Worm (Caenorhabditis elegans) whole organism, L4 larva: ENCODE measurements around the gene F09B9.4.

ENCODE experiments used
- F49E8.2 ChIP-seq: sonication (generic microtip); optimal IDR thresholded peaks from 2 replicates; lab custom pipeline; 2016; ENCODE audit warnings: missing compliant biosample characterization, mild to moderate bottlenecking, missing genetic modification characterization, borderline replicate concordance
- T20F7.1 ChIP-seq: fragments of 200-800 bp; sonication (Bioruptor generic); optimal IDR thresholded peaks from 2 replicates; lab custom pipeline; 2018; ENCODE audit warnings: mild to moderate bottlenecking, missing genetic modification characterization, missing compliant biosample characterization
- T26A8.4 ChIP-seq: fragments of 200-800 bp; sonication (Bioruptor generic); IDR thresholded peaks from 2 replicates; pipeline ENCODE4 v1.3.6; 2022; ENCODE audit warnings: missing genetic modification characterization, missing compliant biosample characterization
- Y105C5A.15 ChIP-seq: fragments of 200-800 bp; sonication (Bioruptor generic); IDR thresholded peaks from 2 replicates; pipeline ENCODE4 v1.3.6; 2022; ENCODE audit warnings: missing genetic modification characterization, missing compliant biosample characterization
- Y48G9A.11 ChIP-seq: fragments of 200-800 bp; sonication (Bioruptor generic); IDR thresholded peaks from 2 replicates; pipeline ENCODE4 v1.3.6; 2022; ENCODE audit warnings: missing genetic modification reagents, missing genetic modification characterization, missing compliant biosample characterization
- Y75B8A.6 ChIP-seq: fragments of 200-800 bp; sonication (Bioruptor generic); IDR thresholded peaks from 2 replicates; pipeline ENCODE4 v1.3.6; 2022; ENCODE audit warnings: missing genetic modification reagents, missing genetic modification characterization, missing compliant biosample characterization
- ZK337.2 ChIP-seq: fragments of 200-800 bp; sonication (Bioruptor generic); IDR thresholded peaks from 2 replicates; pipeline ENCODE4 v1.3.6; 2022; ENCODE audit warnings: missing genetic modification reagents, missing genetic modification characterization, missing compliant biosample characterization
- ama-1 ChIP-seq: fragments of 150-350 bp; optimal IDR thresholded peaks from 2 replicates; lab custom pipeline; 2014; ENCODE audit warnings: inconsistent platforms, mixed read lengths
- arid-1 ChIP-seq: fragments of 200-800 bp; sonication (Bioruptor generic); conservative IDR thresholded peaks from 2 replicates; pipeline ENCODE4 v1.3.6; 2022; ENCODE audit warnings: missing genetic modification reagents, missing genetic modification characterization, missing compliant biosample characterization
- ceh-20 ChIP-seq: fragments of 200-800 bp; sonication (Bioruptor generic); IDR thresholded peaks from 2 replicates; pipeline ENCODE4 v1.3.6; 2022; ENCODE audit warnings: missing genetic modification reagents, missing genetic modification characterization, missing compliant biosample characterization
- ceh-28 ChIP-seq: fragments of 150-350 bp; optimal IDR thresholded peaks from 2 replicates; lab custom pipeline; 2014; ENCODE audit warnings: missing biosample characterization, missing genetic modification reagents, missing genetic modification characterization
- ceh-32 ChIP-seq: sonication (generic microtip); optimal IDR thresholded peaks from 2 replicates; lab custom pipeline; 2016; ENCODE audit warnings: mild to moderate bottlenecking, missing genetic modification characterization, missing compliant biosample characterization; ENCODE audit not compliant: poor library complexity
- ctbp-1 ChIP-seq: fragments of 200-800 bp; sonication (Bioruptor generic); IDR thresholded peaks from 2 replicates; pipeline ENCODE4 v1.3.6; 2022; ENCODE audit warnings: missing genetic modification reagents, missing genetic modification characterization, missing compliant biosample characterization
- daf-16 ChIP-seq, 3 experiments: sonication (generic microtip); optimal IDR thresholded peaks; 2 replicates each; lab custom pipeline; 2016 to 2017; ENCODE audit warnings: missing genetic modification characterization in 3 of 3, missing genetic modification reagents in 3 of 3, mild to moderate bottlenecking in 2 of 3, missing compliant biosample characterization in 2 of 3, missing biosample characterization in 1 of 3, moderate library complexity in 1 of 3
- daf-19 ChIP-seq: fragments of 200-800 bp; sonication (Bioruptor generic); conservative IDR thresholded peaks from 2 replicates; pipeline ENCODE4 v1.3.6; 2022; ENCODE audit warnings: missing genetic modification characterization, missing compliant biosample characterization
- dmd-6 ChIP-seq: fragments of 200-800 bp; sonication (Bioruptor generic); IDR thresholded peaks from 2 replicates; pipeline ENCODE4 v1.3.6; 2022; ENCODE audit warnings: missing genetic modification reagents, missing genetic modification characterization, missing compliant biosample characterization
- dpl-1 ChIP-seq: fragments of 150-350 bp; optimal IDR thresholded peaks from 2 replicates; lab custom pipeline; 2014; ENCODE audit warnings: missing biosample characterization, missing genetic modification reagents, missing genetic modification characterization
- dve-1 ChIP-seq: sonication (generic microtip); optimal IDR thresholded peaks from 2 replicates; lab custom pipeline; 2017; ENCODE audit warnings: antibody characterized with exemption, mild to moderate bottlenecking, missing genetic modification characterization, missing compliant biosample characterization; ENCODE audit not compliant: insufficient read depth
- fkh-10 ChIP-seq: fragments of 150-350 bp; optimal IDR thresholded peaks from 2 replicates; lab custom pipeline; 2014; ENCODE audit warnings: missing biosample characterization, missing genetic modification reagents, missing genetic modification characterization
- fos-1 ChIP-seq: fragments of 150-350 bp; optimal IDR thresholded peaks from 2 replicates; lab custom pipeline; 2014; ENCODE audit warnings: missing biosample characterization, missing genetic modification characterization
- gei-8 ChIP-seq: fragments of 200-800 bp; sonication (Bioruptor generic); optimal IDR thresholded peaks from 2 replicates; lab custom pipeline; 2018; ENCODE audit warnings: mild to moderate bottlenecking, missing genetic modification characterization, missing compliant biosample characterization
- hlh-11 ChIP-seq: fragments of 200-800 bp; sonication (Bioruptor generic); optimal IDR thresholded peaks from 2 replicates; lab custom pipeline; 2018; ENCODE audit warnings: mild to moderate bottlenecking, missing genetic modification characterization, missing compliant biosample characterization
- hmg-1.1 ChIP-seq: fragments of 200-800 bp; sonication (Bioruptor generic); IDR thresholded peaks from 2 replicates; pipeline ENCODE4 v1.3.6; 2022; ENCODE audit warnings: missing genetic modification reagents, missing genetic modification characterization, missing compliant biosample characterization
- lin-13 ChIP-seq: fragments of 150-350 bp; optimal IDR thresholded peaks from 2 replicates; lab custom pipeline; 2014; ENCODE audit warnings: missing biosample characterization, missing genetic modification reagents, missing genetic modification characterization
- lin-15B ChIP-seq: fragments of 150-350 bp; sonication (generic microtip); optimal IDR thresholded peaks from 3 replicates; lab custom pipeline; 2014; ENCODE audit warnings: missing biosample characterization, missing genetic modification characterization
- lin-38 ChIP-seq: fragments of 200-800 bp; sonication (Bioruptor generic); IDR thresholded peaks from 2 replicates; pipeline ENCODE4 v1.3.6; 2022; ENCODE audit warnings: missing genetic modification reagents, missing genetic modification characterization, missing compliant biosample characterization
- lin-39 ChIP-seq: fragments of 150-350 bp; optimal IDR thresholded peaks from 2 replicates; lab custom pipeline; 2014; ENCODE audit warnings: missing biosample characterization, missing genetic modification reagents, missing genetic modification characterization
- lir-3 ChIP-seq: sonication (generic microtip); optimal IDR thresholded peaks from 2 replicates; lab custom pipeline; 2016; ENCODE audit warnings: mild to moderate bottlenecking, missing genetic modification characterization, missing compliant biosample characterization
- lsy-2 ChIP-seq, 2 experiments: fragments of 150-350 bp in 1 of 2; sonication (generic microtip) in 1 of 2; optimal IDR thresholded peaks; 2 replicates each; lab custom pipeline; 2014 to 2017; ENCODE audit warnings: missing biosample characterization in 2 of 2, missing genetic modification characterization in 2 of 2
- madf-5 ChIP-seq, 2 experiments: fragments of 200-800 bp; sonication (Bioruptor generic); IDR thresholded peaks; 2 replicates each; pipeline ENCODE4 v1.3.6; 2022; ENCODE audit warnings: missing compliant biosample characterization in 2 of 2, missing genetic modification characterization in 2 of 2
- mdl-1 ChIP-seq, 2 experiments: fragments of 150-350 bp in 1 of 2; sonication (generic microtip) in 1 of 2; optimal IDR thresholded peaks; 2 replicates each; lab custom pipeline; 2014 to 2017; ENCODE audit warnings: missing biosample characterization in 2 of 2, missing genetic modification characterization in 2 of 2
- mes-2 ChIP-seq: sonication (generic microtip); optimal IDR thresholded peaks from 2 replicates; lab custom pipeline; 2016; ENCODE audit warnings: missing genotype, mild to moderate bottlenecking, missing genetic modification characterization, missing compliant biosample characterization; ENCODE audit not compliant: poor library complexity, severe bottlenecking
- mxl-2 ChIP-seq: fragments of 200-800 bp; sonication (Bioruptor generic); conservative IDR thresholded peaks from 2 replicates; pipeline ENCODE4 v1.3.6; 2022; ENCODE audit warnings: missing genetic modification reagents, missing genetic modification characterization, missing compliant biosample characterization
- nhr-10 ChIP-seq: fragments of 150-350 bp; optimal IDR thresholded peaks from 2 replicates; lab custom pipeline; 2014; ENCODE audit warnings: missing biosample characterization, missing genetic modification characterization
- nhr-102 ChIP-seq: sonication (generic microtip); optimal IDR thresholded peaks from 2 replicates; lab custom pipeline; 2016; ENCODE audit warnings: mild to moderate bottlenecking, missing genetic modification characterization, moderate library complexity, missing compliant biosample characterization
- nhr-42 ChIP-seq: fragments of 200-800 bp; sonication (Bioruptor generic); IDR thresholded peaks from 2 replicates; pipeline ENCODE4 v1.3.6; 2022; ENCODE audit warnings: missing genetic modification characterization, missing compliant biosample characterization
- nhr-48 ChIP-seq: sonication (generic microtip); optimal IDR thresholded peaks from 2 replicates; lab custom pipeline; 2016; ENCODE audit warnings: mild to moderate bottlenecking, missing genetic modification characterization, missing compliant biosample characterization
- nhr-6 ChIP-seq: fragments of 150-350 bp; optimal IDR thresholded peaks from 2 replicates; lab custom pipeline; 2014; ENCODE audit warnings: missing biosample characterization, missing genetic modification characterization
- nhr-77 ChIP-seq: fragments of 150-350 bp; optimal IDR thresholded peaks from 2 replicates; lab custom pipeline; 2014; ENCODE audit warnings: missing biosample characterization, missing genetic modification characterization
- set-16 ChIP-seq: fragments of 200-800 bp; sonication (Bioruptor generic); IDR thresholded peaks from 2 replicates; pipeline ENCODE4 v1.3.6; 2022; ENCODE audit warnings: missing genetic modification reagents, missing genetic modification characterization, missing compliant biosample characterization
- spr-1 ChIP-seq: sonication (generic microtip); optimal IDR thresholded peaks from 2 replicates; lab custom pipeline; 2016; ENCODE audit warnings: mild to moderate bottlenecking, missing genetic modification characterization, missing compliant biosample characterization
- tra-1 ChIP-seq: fragments of 200-800 bp; sonication (Bioruptor generic); IDR thresholded peaks from 2 replicates; pipeline ENCODE4 v1.3.6; 2022; ENCODE audit warnings: missing genetic modification reagents, missing genetic modification characterization, missing compliant biosample characterization
- unc-62 ChIP-seq, 3 experiments: fragments of 150-350 bp in 1 of 3; sonication (generic microtip); optimal IDR thresholded peaks in 2 of 3; peaks in 1 of 3; 1 replicate in 1 of 3; 2 replicates in 2 of 3; lab custom pipeline; 2014 to 2017; ENCODE audit warnings: missing biosample characterization in 3 of 3, missing genetic modification characterization in 3 of 3, missing genetic modification reagents in 3 of 3, missing genotype in 1 of 3
- vab-7 ChIP-seq: fragments of 200-800 bp; sonication (Bioruptor generic); IDR thresholded peaks from 2 replicates; pipeline ENCODE4 v1.3.6; 2022; ENCODE audit warnings: missing genetic modification reagents, missing genetic modification characterization, missing compliant biosample characterization
- zfp-2 ChIP-seq: sonication (generic microtip); optimal IDR thresholded peaks from 2 replicates; lab custom pipeline; 2016; ENCODE audit warnings: mild to moderate bottlenecking, missing genetic modification characterization, missing compliant biosample characterization
- zfp-3 ChIP-seq: fragments of 200-800 bp; sonication (Bioruptor generic); conservative IDR thresholded peaks from 2 replicates; pipeline ENCODE4 v1.3.6; 2022; ENCODE audit warnings: missing genetic modification reagents, missing genetic modification characterization, missing compliant biosample characterization
- zip-11 ChIP-seq: fragments of 200-800 bp; sonication (Bioruptor generic); IDR thresholded peaks from 2 replicates; pipeline ENCODE4 v1.3.6; 2022; ENCODE audit warnings: missing genetic modification characterization, missing compliant biosample characterization
- zip-2 ChIP-seq: fragments of 150-350 bp; optimal IDR thresholded peaks from 2 replicates; lab custom pipeline; 2014; ENCODE audit warnings: missing biosample characterization, missing genetic modification characterization
- ztf-11 ChIP-seq: fragments of 150-350 bp; optimal IDR thresholded peaks from 2 replicates; lab custom pipeline; 2014; ENCODE audit warnings: missing biosample characterization, missing genetic modification characterization

Gene F09B9.4

DNA sequence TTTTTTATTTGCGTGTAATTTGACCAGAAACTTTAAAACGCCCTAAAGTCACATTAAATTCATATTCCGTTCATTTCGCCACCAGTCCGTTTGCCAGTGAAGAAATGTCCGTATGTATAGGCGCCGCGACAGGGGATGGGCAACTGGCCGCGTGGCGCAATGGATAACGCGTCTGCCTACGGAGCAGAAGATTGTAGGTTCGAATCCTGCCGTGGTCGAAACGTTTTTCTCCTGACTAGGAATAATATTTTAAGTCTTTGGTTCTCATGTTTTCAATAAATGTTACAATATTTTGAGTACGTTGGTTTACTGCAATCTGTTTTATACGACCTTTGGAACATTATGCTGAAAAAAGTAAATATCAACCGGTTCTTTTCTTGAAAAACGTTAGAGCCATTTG is 15.4 kb upstream of the F09B9.4 start (continued):
- TF ChIP-seq zfp-2 (tag; lab: Kevin White, UChicago) (peak; percentile 15), dve-1 (peak; percentile 65), madf-5 (GFP tag; IDR thresholded peaks at IDR 0.05; lab: Robert Waterston, UW) (peak; percentile 19 to 34; a peak in 1 of 4 replicates), ama-1 (lab: Kevin White, UChicago) (no peak), mes-2 (tag; lab: Kevin White, UChicago) (peak; percentile 79), T20F7.1 (no peak), ztf-11 (tag; lab: Kevin White, UChicago) (no peak), zip-2 (no peak), F49E8.2 (tag; lab: Kevin White, UChicago) (peak; percentile 30), unc-62 (GFP tag; optimal IDR thresholded peaks at IDR 0.05 in 1 of 2; lab: Kevin White, UChicago) (peak in 1 of 2 experiments; percentile 67), unc-62 (tag; optimal IDR thresholded peaks at IDR 0.05; lab: Kevin White, UChicago) (no peak), hmg-1.1 (GFP tag; lab: Robert Waterston, UW) (peak; percentile 84), vab-7 (peak; percentile 85), nhr-10 (no peak), lir-3 (tag; lab: Kevin White, UChicago) (peak; percentile 85), mdl-1 (tag; optimal IDR thresholded peaks at IDR 0.05; lab: Kevin White, UChicago) (no peak), gei-8 (peak; percentile 72), nhr-42 (GFP tag; lab: Robert Waterston, UW) (peak; percentile 68; the same call in 1 of the 2 replicates), nhr-102 (tag; lab: Kevin White, UChicago) (peak; percentile 79), lin-39 (no peak), hlh-11 (tag; lab: Kevin White, UChicago) (peak; percentile 59), ZK337.2 (GFP tag; lab: Robert Waterston, UW) (peak; percentile 80), nhr-77 (tag; lab: Kevin White, UChicago) (no peak), fkh-10 (peak; percentile 25), ceh-28 (tag; lab: Kevin White, UChicago) (no peak), spr-1 (tag; lab: Kevin White, UChicago) (peak; percentile 67), daf-16 (GFP tag; optimal IDR thresholded peaks at IDR 0.05; lab: Kevin White, UChicago) (peak; percentile 65 to 87), daf-16 (tag; optimal IDR thresholded peaks at IDR 0.05; lab: Kevin White, UChicago) (peak; percentile 49), fos-1 (tag; lab: Kevin White, UChicago) (no peak), tra-1 (GFP tag; lab: Robert Waterston, UW) (peak; percentile 84), ctbp-1 (GFP tag; lab: Robert Waterston, UW) (peak; percentile 77; the same call in 1 of the 2 replicates), Y75B8A.6 (GFP tag; lab: Robert Waterston, UW) (peak; percentile 74), lin-38 (GFP tag; lab: Robert Waterston, UW) (peak; percentile 77), daf-19 (peak; percentile 93), T26A8.4 (GFP tag; lab: Robert Waterston, UW) (peak; percentile 84), dpl-1 (GFP tag; lab: Kevin White, UChicago) (peak; percentile 17), nhr-6 (tag; lab: Kevin White, UChicago) (peak; percentile 5), Y105C5A.15 (GFP tag; lab: Robert Waterston, UW) (peak; percentile 79; the same call in 1 of the 2 replicates), ceh-32 (tag; lab: Kevin White, UChicago) (peak; percentile 58), Y48G9A.11 (no peak; the same call in 1 of the 2 replicates), zip-11 (GFP tag; lab: Robert Waterston, UW) (no peak)

DNA sequence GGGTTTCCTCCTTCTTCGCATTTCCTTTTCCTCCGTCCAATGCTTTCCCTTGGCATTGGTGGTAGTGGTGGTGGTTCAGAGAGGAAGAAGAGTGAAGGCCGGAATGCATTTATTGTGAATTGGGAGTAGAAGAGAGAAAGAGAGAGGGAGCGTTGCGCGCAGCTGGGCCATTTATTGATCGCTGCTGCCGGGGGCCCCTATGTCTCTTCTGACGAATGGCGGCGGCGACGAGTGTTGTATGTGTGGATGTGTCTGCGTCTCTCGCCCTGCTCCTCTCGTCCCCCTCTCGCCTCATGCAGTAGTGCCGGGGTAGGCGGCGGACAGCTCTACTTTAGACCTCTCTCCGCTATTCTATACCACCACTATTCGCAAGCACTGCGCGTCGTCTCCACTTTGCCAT is 13.8 kb upstream of the F09B9.4 start, which contains the start of gene unc-115:
Gene unc-115 (plus strand): TSS at position 301 of the 400 bp plus-strand sequence.
- TF ChIP-seq vab-7, result 0 out of 2 replicates have a peak, but pooled peaks have one; percentile 26
- TF ChIP-seq lin-15B, result no peak
- TF ChIP-seq mxl-2 (GFP tag; lab: Robert Waterston, UW), result no peak
- TF ChIP-seq mdl-1 (tag; optimal IDR thresholded peaks at IDR 0.05; lab: Kevin White, UChicago), result peak; percentile 64 to 75
- TF ChIP-seq dve-1, result peak; percentile 73
- peak; percentile 48 for TF ChIP-seq dmd-6
- peak; percentile 60 to 63 for TF ChIP-seq lsy-2 (tag; optimal IDR thresholded peaks at IDR 0.05; lab: Kevin White, UChicago)
- 0 out of 2 replicates have a peak, but pooled peaks have one; percentile 22 for TF ChIP-seq nhr-42 (GFP tag; lab: Robert Waterston, UW)
- TF ChIP-seq ceh-20 (GFP tag; lab: Robert Waterston, UW), result peak; percentile 76
- TF ChIP-seq zfp-3 (GFP tag; lab: Robert Waterston, UW), result 0 out of 2 replicates have a peak, but pooled peaks have one; percentile 9
- TF ChIP-seq nhr-10, result no peak
- peak; percentile 20 for TF ChIP-seq dpl-1 (GFP tag; lab: Kevin White, UChicago)
- TF ChIP-seq ceh-32 (tag; lab: Kevin White, UChicago), result peak; percentile 61
- TF ChIP-seq arid-1 (GFP tag; lab: Robert Waterston, UW), result peak; percentile 75
- peak; percentile 96 for TF ChIP-seq set-16
- peak; percentile 52 for TF ChIP-seq spr-1 (tag; lab: Kevin White, UChicago)
- peak; percentile 72 for TF ChIP-seq lin-13
- peak; percentile 57 for TF ChIP-seq nhr-48 (tag; lab: Kevin White, UChicago)
